Worm (Caenorhabditis elegans) whole organism, L4/young adult: ENCODE data around the gene str-141.

Source experiments
- W03F9.2 ChIP-seq: fragments of 150-350 bp; optimal IDR thresholded peaks from 2 replicates; lab custom pipeline; 2014; ENCODE audit warnings: missing biosample characterization, missing genetic modification characterization
- dao-5 ChIP-seq: sonication (generic microtip); optimal IDR thresholded peaks from 2 replicates; lab custom pipeline; 2016; ENCODE audit warnings: missing genotype, missing genetic modification characterization, moderate library complexity, missing compliant biosample characterization
- him-1 ChIP-seq: sonication (generic microtip); optimal IDR thresholded peaks from 2 replicates; lab custom pipeline; 2016; ENCODE audit warnings: missing genotype, missing genetic modification reagents, missing genetic modification characterization, missing compliant biosample characterization

DNA sequence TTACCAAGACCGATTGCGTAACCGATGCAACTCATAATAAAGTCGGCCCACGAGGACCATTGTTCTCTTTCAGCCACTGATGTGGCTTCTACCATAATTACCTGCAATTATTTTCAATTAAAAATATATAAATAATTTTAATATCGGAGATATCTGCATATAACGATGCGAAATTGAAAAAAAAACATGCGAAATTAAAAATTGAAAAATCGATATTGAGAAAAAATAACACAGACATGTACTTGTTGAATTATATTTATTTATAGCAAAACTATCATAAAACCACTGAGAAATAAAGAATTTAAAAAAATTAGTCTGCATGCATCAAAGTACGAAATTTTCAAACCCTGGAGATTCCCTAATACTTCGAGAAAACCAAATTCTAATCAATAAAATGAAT, 15.3 kb downstream of the str-141 start, which contains the start of gene snf-11:
- TF ChIP-seq dao-5 (tag; lab: Kevin White, UChicago), result no peak
- no peak for TF ChIP-seq him-1 (tag; lab: Kevin White, UChicago)
- TF ChIP-seq W03F9.2 (tag; lab: Kevin White, UChicago), result no peak
